Fruit fly (Drosophila melanogaster) whole organism, adult: ENCODE measurements around the gene Or19b.

Source experiments
- CG11617 ChIP-seq: fragments of 200-800 bp; sonication (Bioruptor generic); optimal IDR thresholded peaks from 2 replicates; lab custom pipeline; 2017; ENCODE audit warnings: mild to moderate bottlenecking, missing biosample characterization, missing genetic modification reagents, missing genetic modification characterization
- CG1620 ChIP-seq: fragments of 200-800 bp; sonication (Bioruptor generic); optimal IDR thresholded peaks from 2 replicates; lab custom pipeline; 2016; ENCODE audit warnings: missing biosample characterization, missing genetic modification characterization
- CG33017 ChIP-seq: fragments of 200-800 bp; sonication (Bioruptor generic); optimal IDR thresholded peaks from 2 replicates; lab custom pipeline; 2018; ENCODE audit warnings: missing biosample characterization, mild to moderate bottlenecking, missing genetic modification characterization, moderate library complexity
- CG7045 ChIP-seq: fragments of 200-800 bp; sonication (Bioruptor generic); optimal IDR thresholded peaks from 2 replicates; lab custom pipeline; 2017; ENCODE audit warnings: missing biosample characterization, mild to moderate bottlenecking, missing genetic modification characterization
- CG7101 ChIP-seq: fragments of 200-800 bp; sonication (Bioruptor generic); optimal IDR thresholded peaks from 2 replicates; lab custom pipeline; 2018; ENCODE audit warnings: missing biosample characterization, mild to moderate bottlenecking, missing genetic modification characterization, moderate library complexity
- Clk ChIP-seq: fragments of 200-800 bp; sonication (Bioruptor generic); optimal IDR thresholded peaks from 2 replicates; lab custom pipeline; 2017; ENCODE audit warnings: missing biosample characterization, missing genetic modification characterization
- Crg-1 ChIP-seq: fragments of 200-800 bp; sonication (Bioruptor generic); optimal IDR thresholded peaks from 2 replicates; lab custom pipeline; 2016; ENCODE audit warnings: missing biosample characterization, missing genetic modification characterization
- Hr96 ChIP-seq: fragments of 200-800 bp; sonication (Bioruptor generic); optimal IDR thresholded peaks from 2 replicates; lab custom pipeline; 2016; ENCODE audit warnings: missing biosample characterization, missing genetic modification characterization
- Mnt ChIP-seq: fragments of 200-800 bp; sonication (Bioruptor generic); optimal IDR thresholded peaks from 2 replicates; lab custom pipeline; 2016; ENCODE audit warnings: missing biosample characterization, mild to moderate bottlenecking, missing genetic modification characterization
- bab1 ChIP-seq: fragments of 200-800 bp; sonication (Bioruptor generic); optimal IDR thresholded peaks from 3 replicates; lab custom pipeline; 2019; ENCODE audit warnings: missing biosample characterization, mild to moderate bottlenecking, missing genetic modification characterization, moderate library complexity
- cnc ChIP-seq, 2 experiments: fragments of >200 bp; optimal IDR thresholded peaks; 2 replicates each; lab custom pipeline; 2017
- kay ChIP-seq: fragments of 200-800 bp; sonication (Bioruptor generic); peaks from one replicate; lab custom pipeline; 2016; ENCODE audit warnings: missing biosample characterization, missing genetic modification characterization, borderline replicate concordance
- ovo ChIP-seq: fragments of 200-800 bp; sonication (Bioruptor generic); optimal IDR thresholded peaks from 2 replicates; lab custom pipeline; 2016; ENCODE audit warnings: missing biosample characterization, missing genetic modification characterization
- pad ChIP-seq: fragments of 200-800 bp; sonication (Bioruptor generic); optimal IDR thresholded peaks from 3 replicates; lab custom pipeline; 2017; ENCODE audit warnings: missing biosample characterization, missing genetic modification characterization, mild to moderate bottlenecking, moderate library complexity, missing genetic modification reagents

DNA sequence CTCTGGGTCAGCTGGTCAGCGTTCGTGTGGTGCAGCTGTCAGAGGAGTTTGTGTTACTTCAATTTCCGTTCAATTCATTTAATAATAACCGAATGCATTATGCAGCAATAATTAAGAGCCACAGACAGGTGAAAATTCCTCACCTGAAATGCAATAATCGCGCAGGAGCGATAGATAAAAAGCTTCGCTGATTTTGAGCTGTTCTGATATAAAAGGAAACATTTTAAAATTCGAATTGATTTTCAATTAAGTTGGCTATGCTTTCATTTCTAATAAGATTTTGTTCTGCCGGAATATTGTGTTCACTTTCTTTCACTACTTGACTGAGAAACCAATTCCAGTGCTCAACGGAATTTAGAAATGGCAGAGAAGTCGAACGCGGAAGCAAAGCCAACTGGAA is 45.3 kb downstream of the Or19b start, which contains the start of gene CG42583:
- TF ChIP-seq CG7101 (tag; lab: Kevin White, UChicago) (no peak), CG11617 (GFP tag; lab: Kevin White, UChicago) (no peak), Clk (GFP tag; lab: Kevin White, UChicago) (no peak), Crg-1 (no peak), ovo (GFP tag; lab: Kevin White, UChicago) (no peak), bab1 (no peak), CG7045 (GFP tag; lab: Kevin White, UChicago) (no peak), cnc (optimal IDR thresholded peaks at IDR 0.05; lab: Kevin White, UChicago) (no peak), CG1620 (no peak), pad (GFP tag; lab: Kevin White, UChicago) (no peak), kay (GFP tag; lab: Kevin White, UChicago) (no peak), Mnt (GFP tag; lab: Kevin White, UChicago) (no peak), CG33017 (tag; lab: Kevin White, UChicago) (no peak), Hr96 (GFP tag; lab: Kevin White, UChicago) (no peak)
